Worm (Caenorhabditis elegans) whole organism, L4 larva: ENCODE measurements around the gene pdi-6.

Experiments
- D1046.2 ChIP-seq: fragments of 200-800 bp; sonication (Bioruptor generic); IDR thresholded peaks from 2 replicates; pipeline ENCODE4 v1.3.6; 2022; ENCODE audit warnings: missing genetic modification characterization, missing compliant biosample characterization
- F37D6.2 ChIP-seq: sonication (generic microtip); optimal IDR thresholded peaks from 2 replicates; lab custom pipeline; 2016; ENCODE audit warnings: mild to moderate bottlenecking, missing genetic modification characterization, missing compliant biosample characterization
- T20F7.1 ChIP-seq: fragments of 200-800 bp; sonication (Bioruptor generic); optimal IDR thresholded peaks from 2 replicates; lab custom pipeline; 2018; ENCODE audit warnings: mild to moderate bottlenecking, missing genetic modification characterization, missing compliant biosample characterization
- Y105C5A.15 ChIP-seq: fragments of 200-800 bp; sonication (Bioruptor generic); IDR thresholded peaks from 2 replicates; pipeline ENCODE4 v1.3.6; 2022; ENCODE audit warnings: missing genetic modification characterization, missing compliant biosample characterization
- ZK337.2 ChIP-seq: fragments of 200-800 bp; sonication (Bioruptor generic); IDR thresholded peaks from 2 replicates; pipeline ENCODE4 v1.3.6; 2022; ENCODE audit warnings: missing genetic modification reagents, missing genetic modification characterization, missing compliant biosample characterization
- aly-2 ChIP-seq: sonication (generic microtip); optimal IDR thresholded peaks from 2 replicates; lab custom pipeline; 2018; ENCODE audit warnings: missing biosample characterization, missing genetic modification characterization
- ceh-20 ChIP-seq: fragments of 200-800 bp; sonication (Bioruptor generic); IDR thresholded peaks from 2 replicates; pipeline ENCODE4 v1.3.6; 2022; ENCODE audit warnings: missing genetic modification reagents, missing genetic modification characterization, missing compliant biosample characterization
- ceh-28 ChIP-seq: fragments of 150-350 bp; optimal IDR thresholded peaks from 2 replicates; lab custom pipeline; 2014; ENCODE audit warnings: missing biosample characterization, missing genetic modification reagents, missing genetic modification characterization
- ceh-44 ChIP-seq: fragments of 200-800 bp; sonication (Bioruptor generic); IDR thresholded peaks from 2 replicates; pipeline ENCODE4 v1.3.6; 2022; ENCODE audit warnings: missing genetic modification reagents, missing genetic modification characterization, missing compliant biosample characterization
- ceh-62 ChIP-seq: sonication (generic microtip); optimal IDR thresholded peaks from 2 replicates; lab custom pipeline; 2017; ENCODE audit warnings: missing biosample characterization, missing genetic modification characterization
- daf-19 ChIP-seq: fragments of 200-800 bp; sonication (Bioruptor generic); conservative IDR thresholded peaks from 2 replicates; pipeline ENCODE4 v1.3.6; 2022; ENCODE audit warnings: missing genetic modification characterization, missing compliant biosample characterization
- dmd-6 ChIP-seq: fragments of 200-800 bp; sonication (Bioruptor generic); IDR thresholded peaks from 2 replicates; pipeline ENCODE4 v1.3.6; 2022; ENCODE audit warnings: missing genetic modification reagents, missing genetic modification characterization, missing compliant biosample characterization
- dmd-9 ChIP-seq: fragments of 200-800 bp; sonication (Bioruptor generic); IDR thresholded peaks from 2 replicates; pipeline ENCODE4 v1.3.6; 2022; ENCODE audit warnings: missing genetic modification reagents, missing genetic modification characterization, missing compliant biosample characterization
- dve-1 ChIP-seq: sonication (generic microtip); optimal IDR thresholded peaks from 2 replicates; lab custom pipeline; 2017; ENCODE audit warnings: antibody characterized with exemption, mild to moderate bottlenecking, missing genetic modification characterization, missing compliant biosample characterization; ENCODE audit not compliant: insufficient read depth
- gei-8 ChIP-seq: fragments of 200-800 bp; sonication (Bioruptor generic); optimal IDR thresholded peaks from 2 replicates; lab custom pipeline; 2018; ENCODE audit warnings: mild to moderate bottlenecking, missing genetic modification characterization, missing compliant biosample characterization
- hlh-11 ChIP-seq: fragments of 200-800 bp; sonication (Bioruptor generic); optimal IDR thresholded peaks from 2 replicates; lab custom pipeline; 2018; ENCODE audit warnings: mild to moderate bottlenecking, missing genetic modification characterization, missing compliant biosample characterization
- jun-1 ChIP-seq: fragments of 150-350 bp; optimal IDR thresholded peaks from 2 replicates; lab custom pipeline; 2014; ENCODE audit warnings: missing biosample characterization, missing genetic modification reagents, missing genetic modification characterization
- lin-39 ChIP-seq: fragments of 150-350 bp; optimal IDR thresholded peaks from 2 replicates; lab custom pipeline; 2014; ENCODE audit warnings: missing biosample characterization, missing genetic modification reagents, missing genetic modification characterization
- madf-9 ChIP-seq: fragments of 200-800 bp; sonication (Bioruptor generic); conservative IDR thresholded peaks from 2 replicates; pipeline ENCODE4 v1.3.6; 2022; ENCODE audit warnings: missing genetic modification reagents, missing genetic modification characterization, missing compliant biosample characterization
- mep-1 ChIP-seq: fragments of 150-350 bp; sonication (generic microtip); optimal IDR thresholded peaks from 3 replicates; lab custom pipeline; 2014; ENCODE audit warnings: missing biosample characterization, missing genetic modification characterization
- mxl-3 ChIP-seq: fragments of 200-800 bp; sonication (Bioruptor generic); optimal IDR thresholded peaks from 2 replicates; lab custom pipeline; 2018; ENCODE audit warnings: mild to moderate bottlenecking, missing genetic modification characterization, missing compliant biosample characterization
- nhr-25 ChIP-seq: sonication (generic microtip); optimal IDR thresholded peaks from 2 replicates; lab custom pipeline; 2017; ENCODE audit warnings: missing genetic modification characterization, mild to moderate bottlenecking, missing compliant biosample characterization, antibody characterized with exemption, moderate library complexity, borderline replicate concordance; ENCODE audit not compliant: insufficient read depth
- nhr-28 ChIP-seq: fragments of 150-350 bp; optimal IDR thresholded peaks from 2 replicates; lab custom pipeline; 2014; ENCODE audit warnings: missing biosample characterization, missing genetic modification characterization
- nhr-77 ChIP-seq: fragments of 150-350 bp; optimal IDR thresholded peaks from 2 replicates; lab custom pipeline; 2014; ENCODE audit warnings: missing biosample characterization, missing genetic modification characterization
- pha-4 ChIP-seq, 2 experiments: fragments of 150-350 bp in 1 of 2; fragments of 200-800 bp in 1 of 2; sonication (Bioruptor generic) in 1 of 2; IDR thresholded peaks in 1 of 2; optimal IDR thresholded peaks in 1 of 2; 2 replicates each; pipeline versions ENCODE4 v1.3.6 to Lab custom; 2014 to 2022; ENCODE audit warnings: missing genetic modification characterization in 2 of 2, missing genetic modification reagents in 2 of 2, missing biosample characterization in 1 of 2, missing compliant biosample characterization in 1 of 2
- php-3 ChIP-seq: fragments of 200-800 bp; sonication (Bioruptor generic); IDR thresholded peaks from 2 replicates; pipeline ENCODE4 v1.3.6; 2022; ENCODE audit warnings: missing genetic modification reagents, missing genetic modification characterization, missing compliant biosample characterization
- pqm-1 ChIP-seq: sonication (generic microtip); optimal IDR thresholded peaks from 2 replicates; lab custom pipeline; 2017; ENCODE audit warnings: missing biosample characterization, missing genetic modification characterization
- rbr-2 ChIP-seq: sonication (generic microtip); optimal IDR thresholded peaks from 2 replicates; lab custom pipeline; 2016; ENCODE audit warnings: missing genotype, missing genetic modification characterization, missing compliant biosample characterization
- saeg-2 ChIP-seq: fragments of 200-800 bp; sonication (Bioruptor generic); IDR thresholded peaks from 2 replicates; pipeline ENCODE4 v1.3.6; 2022; ENCODE audit warnings: missing genetic modification reagents, missing genetic modification characterization, missing compliant biosample characterization
- sdz-12 ChIP-seq: fragments of 200-800 bp; sonication (Bioruptor generic); optimal IDR thresholded peaks from 2 replicates; lab custom pipeline; 2018; ENCODE audit warnings: mild to moderate bottlenecking, missing genetic modification characterization, missing compliant biosample characterization
- set-16 ChIP-seq: fragments of 200-800 bp; sonication (Bioruptor generic); IDR thresholded peaks from 2 replicates; pipeline ENCODE4 v1.3.6; 2022; ENCODE audit warnings: missing genetic modification reagents, missing genetic modification characterization, missing compliant biosample characterization
- snpc-1.2 ChIP-seq: fragments of 200-800 bp; sonication (Bioruptor generic); IDR thresholded peaks from 2 replicates; pipeline ENCODE4 v1.3.6; 2022; ENCODE audit warnings: missing genetic modification reagents, missing genetic modification characterization, missing compliant biosample characterization
- spr-1 ChIP-seq: sonication (generic microtip); optimal IDR thresholded peaks from 2 replicates; lab custom pipeline; 2016; ENCODE audit warnings: mild to moderate bottlenecking, missing genetic modification characterization, missing compliant biosample characterization
- tra-1 ChIP-seq: fragments of 200-800 bp; sonication (Bioruptor generic); IDR thresholded peaks from 2 replicates; pipeline ENCODE4 v1.3.6; 2022; ENCODE audit warnings: missing genetic modification reagents, missing genetic modification characterization, missing compliant biosample characterization
- unc-130 ChIP-seq: sonication (generic microtip); optimal IDR thresholded peaks from 2 replicates; lab custom pipeline; 2016; ENCODE audit warnings: missing genetic modification reagents, missing genetic modification characterization, missing compliant biosample characterization
- unc-39 ChIP-seq: sonication (generic microtip); optimal IDR thresholded peaks from 2 replicates; lab custom pipeline; 2017; ENCODE audit warnings: missing biosample characterization, missing genetic modification characterization
- zag-1 ChIP-seq: fragments of 150-350 bp; optimal IDR thresholded peaks from 2 replicates; lab custom pipeline; 2014; ENCODE audit warnings: missing biosample characterization, missing genetic modification characterization
- zip-11 ChIP-seq: fragments of 200-800 bp; sonication (Bioruptor generic); IDR thresholded peaks from 2 replicates; pipeline ENCODE4 v1.3.6; 2022; ENCODE audit warnings: missing genetic modification characterization, missing compliant biosample characterization
- ztf-11 ChIP-seq: fragments of 150-350 bp; optimal IDR thresholded peaks from 2 replicates; lab custom pipeline; 2014; ENCODE audit warnings: missing biosample characterization, missing genetic modification characterization

Gene pdi-6

ce11 chrX:7061265-7061664, 7.1 kb downstream of the pdi-6 start:
- TF ChIP-seq madf-9 (GFP tag; lab: Robert Waterston, UW) (no peak), gei-8 (GFP tag; lab: Kevin White, UChicago) (no peak), daf-19 (GFP tag; lab: Robert Waterston, UW) (no peak), tra-1 (0 out of 2 replicates have a peak, but pooled peaks have one; percentile 26), snpc-1.2 (no peak), dmd-6 (peak; percentile 54), lin-39 (tag; lab: Kevin White, UChicago) (no peak), php-3 (GFP tag; lab: Robert Waterston, UW) (peak; percentile 99), ztf-11 (tag; lab: Kevin White, UChicago) (no peak), spr-1 (tag; lab: Kevin White, UChicago) (no peak), dve-1 (tag; lab: Kevin White, UChicago) (peak; percentile 52), pqm-1 (tag; lab: Kevin White, UChicago) (no peak), Y105C5A.15 (GFP tag; lab: Robert Waterston, UW) (no peak), aly-2 (tag; lab: Kevin White, UChicago) (no peak), ceh-62 (tag; lab: Kevin White, UChicago) (no peak), ceh-44 (GFP tag; lab: Robert Waterston, UW) (no peak), unc-130 (GFP tag; lab: Kevin White, UChicago) (no peak), T20F7.1 (GFP tag; lab: Kevin White, UChicago) (no peak), zip-11 (no peak), sdz-12 (GFP tag; lab: Kevin White, UChicago) (no peak), zag-1 (tag; lab: Kevin White, UChicago) (no peak), ZK337.2 (GFP tag; lab: Robert Waterston, UW) (no peak), ceh-20 (GFP tag; lab: Robert Waterston, UW) (peak; percentile 23; the same call in 1 of the 2 replicates), mxl-3 (GFP tag; lab: Kevin White, UChicago) (no peak), pha-4 (GFP tag; IDR thresholded peaks at IDR 0.05; lab: Robert Waterston, UW) (no peak), pha-4 (tag; optimal IDR thresholded peaks at IDR 0.05; lab: Kevin White, UChicago) (no peak), nhr-28 (tag; lab: Kevin White, UChicago) (no peak), D1046.2 (GFP tag; lab: Robert Waterston, UW) (no peak), hlh-11 (tag; lab: Kevin White, UChicago) (peak; percentile 49), set-16 (GFP tag; lab: Robert Waterston, UW) (no peak), ceh-28 (no peak), unc-39 (no peak)
- TF ChIP-seq, all 104 proteins: peak for 6

DNA sequence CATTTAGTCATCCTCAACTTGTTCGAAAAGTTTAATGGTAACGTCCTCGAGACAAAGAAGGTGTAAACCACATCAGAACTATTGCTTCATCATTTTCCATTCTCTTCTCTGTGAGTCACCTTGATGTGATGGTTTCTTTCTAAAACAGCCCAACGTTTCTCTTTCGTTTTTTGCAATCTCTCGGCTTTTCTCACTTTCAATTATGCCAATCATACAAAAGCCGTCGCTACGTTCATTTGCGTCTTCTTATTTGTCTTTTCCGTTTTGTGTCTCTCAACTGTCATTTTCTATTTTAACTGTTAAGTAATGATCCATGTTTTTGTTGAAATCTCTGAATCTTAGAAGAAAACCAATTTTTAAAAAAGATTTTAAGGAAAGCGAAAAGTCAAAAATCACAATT, 11.0 kb downstream of the pdi-6 start, which contains the start of gene B0403.5:
B0403.5 (plus strand) TSS at position 368 of the 400 bp plus-strand sequence.
- TF ChIP-seq dmd-9 (GFP tag; lab: Robert Waterston, UW) (no peak), lin-39 (tag; lab: Kevin White, UChicago) (no peak), nhr-77 (tag; lab: Kevin White, UChicago) (no peak), ceh-28 (no peak), jun-1 (tag; lab: Kevin White, UChicago) (no peak), pha-4 (GFP tag; IDR thresholded peaks at IDR 0.05; lab: Robert Waterston, UW) (no peak), pha-4 (tag; optimal IDR thresholded peaks at IDR 0.05; lab: Kevin White, UChicago) (no peak), ceh-44 (GFP tag; lab: Robert Waterston, UW) (no peak), saeg-2 (no peak), F37D6.2 (tag; lab: Kevin White, UChicago) (no peak), mep-1 (tag; lab: Kevin White, UChicago) (no peak), Y105C5A.15 (GFP tag; lab: Robert Waterston, UW) (no peak), nhr-28 (tag; lab: Kevin White, UChicago) (no peak), rbr-2 (tag; lab: Kevin White, UChicago) (no peak), ztf-11 (tag; lab: Kevin White, UChicago) (no peak), nhr-25 (tag; lab: Kevin White, UChicago) (no peak)
